Worm (Caenorhabditis elegans) whole organism, L4 larva: ENCODE results near the gene C12D12.3.

Source experiments
- aly-2 ChIP-seq: sonication (generic microtip); optimal IDR thresholded peaks from 2 replicates; lab custom pipeline; 2018; ENCODE audit warnings: missing biosample characterization, missing genetic modification characterization
- ama-1 ChIP-seq: fragments of 150-350 bp; optimal IDR thresholded peaks from 2 replicates; lab custom pipeline; 2014; ENCODE audit warnings: inconsistent platforms, mixed read lengths
- arid-1 ChIP-seq: fragments of 200-800 bp; sonication (Bioruptor generic); conservative IDR thresholded peaks from 2 replicates; pipeline ENCODE4 v1.3.6; 2022; ENCODE audit warnings: missing genetic modification reagents, missing genetic modification characterization, missing compliant biosample characterization
- dpl-1 ChIP-seq: fragments of 150-350 bp; optimal IDR thresholded peaks from 2 replicates; lab custom pipeline; 2014; ENCODE audit warnings: missing biosample characterization, missing genetic modification reagents, missing genetic modification characterization
- hmg-1.1 ChIP-seq: fragments of 200-800 bp; sonication (Bioruptor generic); IDR thresholded peaks from 2 replicates; pipeline ENCODE4 v1.3.6; 2022; ENCODE audit warnings: missing genetic modification reagents, missing genetic modification characterization, missing compliant biosample characterization
- mdl-1 ChIP-seq, 2 experiments: fragments of 150-350 bp in 1 of 2; sonication (generic microtip) in 1 of 2; optimal IDR thresholded peaks; 2 replicates each; lab custom pipeline; 2014 to 2017; ENCODE audit warnings: missing biosample characterization in 2 of 2, missing genetic modification characterization in 2 of 2
- mep-1 ChIP-seq: fragments of 150-350 bp; sonication (generic microtip); optimal IDR thresholded peaks from 3 replicates; lab custom pipeline; 2014; ENCODE audit warnings: missing biosample characterization, missing genetic modification characterization
- nhr-11 ChIP-seq: fragments of 150-350 bp; optimal IDR thresholded peaks from 2 replicates; lab custom pipeline; 2014; ENCODE audit warnings: missing biosample characterization, missing genetic modification characterization
- nhr-77 ChIP-seq: fragments of 150-350 bp; optimal IDR thresholded peaks from 2 replicates; lab custom pipeline; 2014; ENCODE audit warnings: missing biosample characterization, missing genetic modification characterization
- saeg-2 ChIP-seq: fragments of 200-800 bp; sonication (Bioruptor generic); IDR thresholded peaks from 2 replicates; pipeline ENCODE4 v1.3.6; 2022; ENCODE audit warnings: missing genetic modification reagents, missing genetic modification characterization, missing compliant biosample characterization
- spr-3 ChIP-seq: fragments of 200-800 bp; sonication (Bioruptor generic); optimal IDR thresholded peaks from 2 replicates; lab custom pipeline; 2018; ENCODE audit warnings: mild to moderate bottlenecking, missing genetic modification characterization, missing compliant biosample characterization
- tra-1 ChIP-seq: fragments of 200-800 bp; sonication (Bioruptor generic); IDR thresholded peaks from 2 replicates; pipeline ENCODE4 v1.3.6; 2022; ENCODE audit warnings: missing genetic modification reagents, missing genetic modification characterization, missing compliant biosample characterization
- unc-39 ChIP-seq: sonication (generic microtip); optimal IDR thresholded peaks from 2 replicates; lab custom pipeline; 2017; ENCODE audit warnings: missing biosample characterization, missing genetic modification characterization

ce11 chrX:3535505-3535904, 46.4 kb downstream of the C12D12.3 start:
- TF ChIP-seq nhr-11: no peak
- TF ChIP-seq arid-1 (GFP tag; lab: Robert Waterston, UW): no peak
- no peak for TF ChIP-seq dpl-1 (GFP tag; lab: Kevin White, UChicago)
- no peak for TF ChIP-seq mep-1 (tag; lab: Kevin White, UChicago)
- TF ChIP-seq saeg-2 (GFP tag; lab: Robert Waterston, UW): no peak
- no peak for TF ChIP-seq ama-1 (lab: Kevin White, UChicago)
- no peak for TF ChIP-seq spr-3 (GFP tag; lab: Kevin White, UChicago)
- TF ChIP-seq hmg-1.1: peak; percentile 39; the same call in 1 of the 2 replicates
- no peak for TF ChIP-seq tra-1
- TF ChIP-seq mdl-1 (tag; optimal IDR thresholded peaks at IDR 0.05; lab: Kevin White, UChicago): no peak
- TF ChIP-seq nhr-77 (tag; lab: Kevin White, UChicago): no peak
- TF ChIP-seq unc-39 (tag; lab: Kevin White, UChicago): no peak
- no peak for TF ChIP-seq aly-2 (tag; lab: Kevin White, UChicago)
